Fruit fly (Drosophila melanogaster) whole organism, embryonic: Measurements from ENCODE around the gene mRpS9.

Source experiments
- CG10274 ChIP-seq: fragments of 200-800 bp; sonication (Bioruptor generic); optimal IDR thresholded peaks from 3 replicates; lab custom pipeline; 2017; ENCODE audit warnings: missing biosample characterization, mild to moderate bottlenecking, missing genetic modification characterization
- CG10366 ChIP-seq: fragments of 200-800 bp; sonication (Bioruptor generic); IDR thresholded peaks from 2 replicates; pipeline ENCODE4 v1.3.6; 2022; ENCODE audit warnings: missing biosample characterization, missing genetic modification characterization
- CG11093 ChIP-seq: fragments of 200-800 bp; sonication (Bioruptor generic); IDR thresholded peaks from 3 replicates; pipeline ENCODE4 v1.3.6; 2022; ENCODE audit warnings: missing biosample characterization, missing genetic modification characterization
- CG12769 ChIP-seq: fragments of 200-800 bp; sonication (Bioruptor generic); optimal IDR thresholded peaks from 2 replicates; lab custom pipeline; 2019; ENCODE audit warnings: missing biosample characterization, mild to moderate bottlenecking, missing genetic modification characterization, moderate library complexity
- CG17829 ChIP-seq: fragments of 200-800 bp; optimal IDR thresholded peaks from 2 replicates; lab custom pipeline; 2019; ENCODE audit warnings: missing biosample characterization, mild to moderate bottlenecking, missing genetic modification characterization, moderate library complexity
- CG2875 ChIP-seq: fragments of 200-800 bp; sonication (Bioruptor generic); optimal IDR thresholded peaks from 2 replicates; lab custom pipeline; 2017; ENCODE audit warnings: missing biosample characterization, mild to moderate bottlenecking, missing genetic modification characterization, missing genetic modification reagents
- CG30431 ChIP-seq: fragments of 200-800 bp; sonication (Bioruptor generic); optimal IDR thresholded peaks from 2 replicates; lab custom pipeline; 2017; ENCODE audit warnings: missing biosample characterization, missing genetic modification characterization
- CG4730 ChIP-seq: fragments of 200-800 bp; sonication (Bioruptor generic); IDR thresholded peaks from 2 replicates; pipeline ENCODE4 v1.3.6; 2022; ENCODE audit warnings: missing biosample characterization, missing genetic modification characterization
- CG6654 ChIP-seq: fragments of 200-800 bp; sonication (Bioruptor generic); optimal IDR thresholded peaks from 2 replicates; lab custom pipeline; 2017; ENCODE audit warnings: missing biosample characterization, mild to moderate bottlenecking, missing genetic modification characterization
- CG6689 ChIP-seq: fragments of 200-800 bp; sonication (Bioruptor generic); IDR thresholded peaks from 2 replicates; pipeline ENCODE4 v1.3.6; 2022; ENCODE audit warnings: missing biosample characterization, missing genetic modification characterization
- CG7372 ChIP-seq: fragments of 200-800 bp; sonication (Bioruptor generic); IDR thresholded peaks from 2 replicates; pipeline ENCODE4 v1.3.6; 2022; ENCODE audit warnings: missing biosample characterization, missing genetic modification characterization
- CG8359 ChIP-seq: fragments of 200-800 bp; sonication (Bioruptor generic); optimal IDR thresholded peaks from 2 replicates; lab custom pipeline; 2017; ENCODE audit warnings: missing biosample characterization, mild to moderate bottlenecking, missing genetic modification characterization, borderline replicate concordance
- CG9215 ChIP-seq: fragments of 200-800 bp; sonication (Bioruptor generic); IDR thresholded peaks from 2 replicates; pipeline ENCODE4 v1.3.6; 2022; ENCODE audit warnings: missing biosample characterization, missing genetic modification characterization
- CG9609 ChIP-seq: fragments of 200-800 bp; sonication (Bioruptor generic); optimal IDR thresholded peaks from 3 replicates; lab custom pipeline; 2016; ENCODE audit warnings: missing biosample characterization, missing genetic modification characterization
- CHES-1-like ChIP-seq: fragments of 200-800 bp; sonication (Bioruptor generic); optimal IDR thresholded peaks from 2 replicates; lab custom pipeline; 2016; ENCODE audit warnings: missing biosample characterization, missing genetic modification characterization
- CrebB ChIP-seq: fragments of 200-800 bp; sonication (Bioruptor generic); optimal IDR thresholded peaks from 3 replicates; lab custom pipeline; 2018; ENCODE audit warnings: missing biosample characterization, mild to moderate bottlenecking, missing genetic modification characterization
- Dip2 ChIP-seq: fragments of 200-800 bp; sonication (Bioruptor generic); IDR thresholded peaks from 2 replicates; pipeline ENCODE4 v1.3.6; 2022; ENCODE audit warnings: missing biosample characterization, missing genetic modification characterization
- Dip3 ChIP-seq: fragments of 200-800 bp; sonication (Bioruptor generic); optimal IDR thresholded peaks from 3 replicates; lab custom pipeline; 2016; ENCODE audit warnings: missing biosample characterization, missing genetic modification characterization
- Gug ChIP-seq: fragments of 200-800 bp; sonication (Bioruptor generic); IDR thresholded peaks from 4 replicates; pipeline ENCODE4 v1.3.6; 2022; ENCODE audit warnings: missing biosample characterization, missing genetic modification characterization
- HLHmδ ChIP-seq: fragments of 200-800 bp; sonication (Bioruptor generic); optimal IDR thresholded peaks from 2 replicates; lab custom pipeline; 2018; ENCODE audit warnings: missing biosample characterization, mild to moderate bottlenecking, missing genetic modification characterization, moderate library complexity
- HmgD ChIP-seq: fragments of 200-800 bp; sonication (Bioruptor generic); optimal IDR thresholded peaks from 3 replicates; lab custom pipeline; 2016; ENCODE audit warnings: missing biosample characterization, missing genetic modification characterization
- HmgZ ChIP-seq: fragments of 200-800 bp; sonication (Bioruptor generic); optimal IDR thresholded peaks from 2 replicates; lab custom pipeline; 2018; ENCODE audit warnings: missing biosample characterization, mild to moderate bottlenecking, missing genetic modification characterization
- Hr3 ChIP-seq: fragments of 200-800 bp; sonication (Bioruptor generic); optimal IDR thresholded peaks from 3 replicates; lab custom pipeline; 2016; ENCODE audit warnings: missing biosample characterization, missing genetic modification characterization
- Nf-YC ChIP-seq: fragments of 200-800 bp; optimal IDR thresholded peaks from 3 replicates; lab custom pipeline; 2019; ENCODE audit warnings: missing biosample characterization, mild to moderate bottlenecking, missing genetic modification characterization, moderate library complexity
- Oaz ChIP-seq: fragments of 200-800 bp; sonication (Bioruptor generic); IDR thresholded peaks from 2 replicates; pipeline ENCODE4 v1.3.6; 2022; ENCODE audit warnings: missing biosample characterization, missing genetic modification characterization
- Sin3A ChIP-seq: fragments of >200 bp; optimal IDR thresholded peaks from 2 replicates; lab custom pipeline; 2018
- cas ChIP-seq: fragments of 200-800 bp; sonication (Bioruptor generic); IDR thresholded peaks from 2 replicates; pipeline ENCODE4 v1.3.6; 2022; ENCODE audit warnings: missing biosample characterization, missing genetic modification characterization
- cwo ChIP-seq: fragments of 200-800 bp; sonication (Bioruptor generic); optimal IDR thresholded peaks from 3 replicates; lab custom pipeline; 2017; ENCODE audit warnings: missing biosample characterization, missing genetic modification characterization, mild to moderate bottlenecking, moderate library complexity, missing genetic modification reagents
- da ChIP-seq: fragments of 200-800 bp; sonication (Bioruptor generic); optimal IDR thresholded peaks from 2 replicates; lab custom pipeline; 2016; ENCODE audit warnings: missing biosample characterization, missing genetic modification characterization
- eve ChIP-seq, 2 experiments: fragments of >200 bp; optimal IDR thresholded peaks; 2 replicates each; lab custom pipeline; 2017; ENCODE audit warnings: missing biosample characterization in 2 of 2, missing genetic modification characterization in 2 of 2
- fu2 ChIP-seq: fragments of 200-800 bp; sonication (Bioruptor generic); optimal IDR thresholded peaks from 2 replicates; lab custom pipeline; 2016; ENCODE audit warnings: missing biosample characterization, missing genetic modification characterization
- gsb-n ChIP-seq: fragments of 200-800 bp; sonication (Bioruptor generic); optimal IDR thresholded peaks from 3 replicates; lab custom pipeline; 2018; ENCODE audit warnings: missing biosample characterization, mild to moderate bottlenecking, missing genetic modification characterization
- h ChIP-seq: fragments of >200 bp; optimal IDR thresholded peaks from 2 replicates; lab custom pipeline; 2017
- ham ChIP-seq: fragments of 200-800 bp; sonication (Bioruptor generic); IDR thresholded peaks from 2 replicates; pipeline ENCODE4 v1.3.6; 2022; ENCODE audit warnings: missing biosample characterization, missing genetic modification characterization
- her ChIP-seq: fragments of 200-800 bp; sonication (Bioruptor generic); optimal IDR thresholded peaks from 2 replicates; lab custom pipeline; 2016; ENCODE audit warnings: missing biosample characterization, missing genetic modification characterization
- hkb ChIP-seq, 2 experiments: fragments of 200-800 bp in 1 of 2; fragments of >200 bp in 1 of 2; sonication (Bioruptor generic) in 1 of 2; IDR thresholded peaks in 1 of 2; optimal IDR thresholded peaks in 1 of 2; 2 replicates each; pipeline versions ENCODE4 v1.3.6 to Lab custom; 2017 to 2022; ENCODE audit warnings: missing biosample characterization in 1 of 2, missing genetic modification characterization in 1 of 2
- insv ChIP-seq, 2 experiments: fragments of 200-800 bp; sonication (Bioruptor generic); optimal IDR thresholded peaks; 3 replicates each; lab custom pipeline; 2016 to 2018; ENCODE audit warnings: missing biosample characterization in 2 of 2, missing genetic modification characterization in 2 of 2
- inv ChIP-seq: fragments of 200-800 bp; sonication (Bioruptor generic); IDR thresholded peaks from 2 replicates; pipeline ENCODE4 v1.3.6; 2022; ENCODE audit warnings: missing biosample characterization, missing genetic modification characterization; ENCODE audit not compliant: partially characterized antibody
- lilli ChIP-seq: fragments of 200-800 bp; sonication (Bioruptor generic); optimal IDR thresholded peaks from 3 replicates; lab custom pipeline; 2016; ENCODE audit warnings: missing biosample characterization, missing genetic modification characterization
- odd ChIP-seq: fragments of 200-800 bp; sonication (Bioruptor generic); optimal IDR thresholded peaks from 2 replicates; lab custom pipeline; 2017; ENCODE audit warnings: missing biosample characterization, mild to moderate bottlenecking, missing genetic modification characterization
- pfk ChIP-seq: fragments of 200-800 bp; sonication (Bioruptor generic); optimal IDR thresholded peaks from 2 replicates; lab custom pipeline; 2018; ENCODE audit warnings: missing biosample characterization, mild to moderate bottlenecking, missing genetic modification characterization, moderate library complexity
- pho ChIP-seq: fragments of 200-800 bp; sonication (Bioruptor generic); optimal IDR thresholded peaks from 2 replicates; lab custom pipeline; 2016; ENCODE audit warnings: missing biosample characterization, missing genetic modification characterization
- sc ChIP-seq, 3 experiments: fragments of >200 bp in 2 of 3; fragments of 200-800 bp in 1 of 3; sonication (Bioruptor generic) in 1 of 3; optimal IDR thresholded peaks; 2 replicates in 2 of 3; 3 replicates in 1 of 3; lab custom pipeline; 2017; ENCODE audit warnings: mild to moderate bottlenecking in 1 of 3, missing biosample characterization in 1 of 3, missing genetic modification characterization in 1 of 3, missing genetic modification reagents in 1 of 3
- sqz ChIP-seq: fragments of 200-800 bp; sonication (Bioruptor generic); optimal IDR thresholded peaks from 3 replicates; lab custom pipeline; 2018; ENCODE audit warnings: missing biosample characterization, mild to moderate bottlenecking, missing genetic modification characterization
- tin ChIP-seq: fragments of 200-800 bp; sonication (Bioruptor generic); optimal IDR thresholded peaks from 3 replicates; lab custom pipeline; 2016; ENCODE audit warnings: missing biosample characterization, missing genetic modification characterization
- toy ChIP-seq: fragments of 200-800 bp; sonication (Bioruptor generic); IDR thresholded peaks from 2 replicates; pipeline ENCODE4 v1.3.6; 2022; ENCODE audit warnings: missing biosample characterization, missing genetic modification characterization
- trh ChIP-seq: fragments of 200-800 bp; sonication (Bioruptor generic); optimal IDR thresholded peaks from 2 replicates; lab custom pipeline; 2016; ENCODE audit warnings: missing biosample characterization, missing genetic modification characterization
- tup ChIP-seq: fragments of 200-800 bp; sonication (Bioruptor generic); optimal IDR thresholded peaks from 2 replicates; lab custom pipeline; 2016; ENCODE audit warnings: missing biosample characterization, mild to moderate bottlenecking, missing genetic modification characterization, moderate library complexity
- wek ChIP-seq: fragments of 200-800 bp; sonication (Bioruptor generic); optimal IDR thresholded peaks from 3 replicates; lab custom pipeline; 2018; ENCODE audit warnings: missing biosample characterization, mild to moderate bottlenecking, missing genetic modification characterization, moderate library complexity
- yki ChIP-seq: fragments of >200 bp; optimal IDR thresholded peaks from 3 replicates; lab custom pipeline; 2018

The mRpS9 gene

dm6 chr3R:7892246-7893000 lies 10.0 kb downstream of the mRpS9 start (continued):
- TF ChIP-seq HLHmδ (no peak), Nf-YC (tag; lab: Kevin White, UChicago) (no peak), Dip3 (GFP tag; lab: Kevin White, UChicago) (no peak), CG4730 (GFP tag; lab: Robert Waterston, UW) (peak; percentile 9; the same call in 1 of the 2 replicates), wek (GFP tag; lab: Kevin White, UChicago) (peak; percentile 3), pfk (GFP tag; lab: Kevin White, UChicago) (no peak), gsb-n (tag; lab: Kevin White, UChicago) (no peak), CG9215 (GFP tag; lab: Robert Waterston, UW) (peak; percentile 48; the same call in 1 of the 2 replicates), her (GFP tag; lab: Kevin White, UChicago) (no peak), sc (optimal IDR thresholded peaks at IDR 0.05; lab: Kevin White, UChicago) (no peak), sc (GFP tag; optimal IDR thresholded peaks at IDR 0.05; lab: Kevin White, UChicago) (no peak), HmgZ (tag; lab: Kevin White, UChicago) (peak; percentile 5), toy (GFP tag; lab: Robert Waterston, UW) (no peak), cas (GFP tag; lab: Robert Waterston, UW) (no peak), HmgD (no peak), Dip2 (no peak), CG10274 (GFP tag; lab: Kevin White, UChicago) (no peak), Sin3A (lab: Kevin White, UChicago) (no peak), CG10366 (GFP tag; lab: Robert Waterston, UW) (peak; percentile 55), da (GFP tag; lab: Kevin White, UChicago) (no peak), yki (lab: Kevin White, UChicago) (no peak), eve (GFP tag; optimal IDR thresholded peaks at IDR 0.05; lab: Kevin White, UChicago) (no peak), CHES-1-like (GFP tag; lab: Kevin White, UChicago) (no peak), odd (GFP tag; lab: Kevin White, UChicago) (peak; percentile 36), CG11093 (GFP tag; lab: Robert Waterston, UW) (no peak), insv (GFP tag; optimal IDR thresholded peaks at IDR 0.05; lab: Kevin White, UChicago) (no peak), fu2 (GFP tag; lab: Kevin White, UChicago) (no peak), h (no peak), CG12769 (tag; lab: Kevin White, UChicago) (peak; percentile 58), lilli (GFP tag; lab: Kevin White, UChicago) (peak; percentile 41), CrebB (no peak), CG30431 (GFP tag; lab: Kevin White, UChicago) (no peak), Oaz (no peak), Gug (GFP tag; lab: Robert Waterston, UW) (no peak; the same call in 3 of the 4 replicates), pho (no peak), hkb (optimal IDR thresholded peaks at IDR 0.05; lab: Kevin White, UChicago) (no peak), hkb (GFP tag; IDR thresholded peaks at IDR 0.05; lab: Robert Waterston, UW) (peak; percentile 51), CG9609 (GFP tag; lab: Kevin White, UChicago) (no peak), CG6689 (no peak; the same call in 1 of the 2 replicates), CG2875 (GFP tag; lab: Kevin White, UChicago) (peak; percentile 20), CG17829 (tag; lab: Kevin White, UChicago) (no peak), ham (GFP tag; lab: Robert Waterston, UW) (no peak), CG7372 (GFP tag; lab: Robert Waterston, UW) (peak; percentile 25; the same call in 1 of the 2 replicates), inv (GFP tag; lab: Robert Waterston, UW) (no peak), Hr3 (GFP tag; lab: Kevin White, UChicago) (no peak), tin (no peak), cwo (GFP tag; lab: Kevin White, UChicago) (peak; percentile 69), CG6654 (GFP tag; lab: Kevin White, UChicago) (no peak), CG8359 (no peak), tup (GFP tag; lab: Kevin White, UChicago) (no peak), trh (GFP tag; lab: Kevin White, UChicago) (no peak), sqz (GFP tag; lab: Kevin White, UChicago) (no peak)
